Fruit fly (Drosophila melanogaster) whole organism, embryonic: Measurements from ENCODE around the gene RhoBTB.

ENCODE experiments used
- CG5953 ChIP-seq: fragments of 200-800 bp; sonication (Bioruptor generic); IDR thresholded peaks from 2 replicates; pipeline ENCODE4 v1.3.6; 2022; ENCODE audit warnings: missing biosample characterization, missing genetic modification characterization
- tup ChIP-seq: fragments of 200-800 bp; sonication (Bioruptor generic); optimal IDR thresholded peaks from 2 replicates; lab custom pipeline; 2016; ENCODE audit warnings: missing biosample characterization, mild to moderate bottlenecking, missing genetic modification characterization, moderate library complexity

DNA sequence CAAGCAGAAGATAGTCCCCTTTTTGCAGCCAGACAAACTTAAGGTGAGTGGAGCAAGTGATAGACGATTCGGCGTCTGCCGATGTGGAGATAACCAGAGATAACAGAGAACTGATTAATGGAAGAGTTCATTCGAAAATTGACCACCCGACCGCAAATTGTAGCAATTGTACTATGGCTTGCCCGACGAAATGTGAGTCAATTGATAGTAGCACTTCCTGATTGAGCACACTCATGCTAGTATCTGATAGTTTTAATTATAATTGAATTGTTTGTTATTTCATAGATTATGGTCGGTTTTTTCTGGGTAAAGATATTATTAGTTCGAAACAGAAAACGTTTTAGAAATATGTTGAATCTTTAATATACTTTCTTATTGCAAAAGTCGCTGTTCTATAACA lies 21.7 kb upstream of the RhoBTB start:
- TF ChIP-seq tup (no peak), CG5953 (no peak)
